Fruit fly (Drosophila melanogaster): ENCODE measurements around the gene CG32603.

dm6 chrX:14212147-14212792 is 27.9 kb downstream of the CG32603 start:
- TF ChIP-seq Clk (GFP tag; optimal IDR thresholded peaks at IDR 0.05) (no peak), pad (GFP tag; optimal IDR thresholded peaks at IDR 0.05) (peak; percentile 48), CG14711 (tag; optimal IDR thresholded peaks at IDR 0.05) (no peak), CG12768 (GFP tag; optimal IDR thresholded peaks at IDR 0.05) (no peak), CG5204 (GFP tag; optimal IDR thresholded peaks at IDR 0.05) (no peak), CG33017 (tag; optimal IDR thresholded peaks at IDR 0.05) (no peak), Hr96 (GFP tag; optimal IDR thresholded peaks at IDR 0.05) (no peak), CG7101 (tag; optimal IDR thresholded peaks at IDR 0.05) (no peak), cic (GFP tag; optimal IDR thresholded peaks at IDR 0.05) (no peak), Crg-1 (GFP tag; optimal IDR thresholded peaks at IDR 0.05) (no peak)

All from whole organism, adult.